ENCODE assay signal across 3 fruit fly cellular contexts in genomic region chrX:13256967-13257366, dm6.
TF ChIP-seq lines count a peak whose summit lies in the region.

No protein-coding gene starts in this region.

TF ChIP-seq in whole organism, embryonic, 481 proteins besides CTCF, POLR2A, EP300 and RAD21 (continued from another document and continues in another):
- TF ChIP-seq CG18599 (GFP tag; optimal IDR thresholded peaks at IDR 0.05; lab: Kevin White, UChicago) (peak; percentile 36), zf30C (GFP tag; optimal IDR thresholded peaks at IDR 0.05; lab: Kevin White, UChicago) (peak; percentile 24), Fer1 (GFP tag; optimal IDR thresholded peaks at IDR 0.05; lab: Kevin White, UChicago) (peak; percentile 34), Dad (GFP tag; optimal IDR thresholded peaks at IDR 0.05; lab: Kevin White, UChicago) (peak; percentile 22), lab (GFP tag; optimal IDR thresholded peaks at IDR 0.05; lab: Kevin White, UChicago) (peak; percentile 61), Gsc (GFP tag; IDR thresholded peaks at IDR 0.05; lab: Robert Waterston, UW) (no peak), BEAF-32 (GFP tag; optimal IDR thresholded peaks at IDR 0.05; lab: Kevin White, UChicago) (no peak), Oli (tag; optimal IDR thresholded peaks at IDR 0.05; lab: Kevin White, UChicago) (no peak), org-1 (GFP tag; optimal IDR thresholded peaks at IDR 0.05; lab: Kevin White, UChicago) (no peak), CG12391 (tag; optimal IDR thresholded peaks at IDR 0.05; lab: Kevin White, UChicago) (peak; percentile 22), odd (GFP tag; optimal IDR thresholded peaks at IDR 0.05; lab: Kevin White, UChicago) (peak; percentile 3), gfzf (GFP tag; optimal IDR thresholded peaks at IDR 0.05; lab: Kevin White, UChicago) (no peak), CG8944 (GFP tag; optimal IDR thresholded peaks at IDR 0.05; lab: Kevin White, UChicago) (no peak), CG17568 (GFP tag; optimal IDR thresholded peaks at IDR 0.05; lab: Kevin White, UChicago) (no peak), CG6765 (GFP tag; optimal IDR thresholded peaks at IDR 0.05; lab: Kevin White, UChicago) (peak; percentile 14), CG10321 (GFP tag; IDR thresholded peaks at IDR 0.05; lab: Robert Waterston, UW) (0 out of 2 replicates have a peak, but pooled peaks have one; percentile 9), CG7271 (tag; optimal IDR thresholded peaks at IDR 0.05; lab: Kevin White, UChicago) (no peak), cg (GFP tag; optimal IDR thresholded peaks at IDR 0.05; lab: Kevin White, UChicago) (peak; percentile 21), CG11456 (GFP tag; IDR thresholded peaks at IDR 0.05; lab: Robert Waterston, UW) (no peak), inv (GFP tag; IDR thresholded peaks at IDR 0.05; lab: Robert Waterston, UW; ENCODE audit: partially characterized antibody) (no peak), CG9437 (GFP tag; optimal IDR thresholded peaks at IDR 0.05; lab: Kevin White, UChicago) (peak; percentile 63), Pdp1 (GFP tag; optimal IDR thresholded peaks at IDR 0.05; lab: Kevin White, UChicago) (peak in 1 of 2 experiments; percentile 98), Atf3 (GFP tag; optimal IDR thresholded peaks at IDR 0.05; lab: Kevin White, UChicago) (no peak), CG9817 (tag; optimal IDR thresholded peaks at IDR 0.05; lab: Kevin White, UChicago) (peak; percentile 1), CG2199 (GFP tag; IDR thresholded peaks at IDR 0.05; lab: Robert Waterston, UW) (peak; percentile 97), gt (GFP tag; IDR thresholded peaks at IDR 0.05; lab: Robert Waterston, UW) (no peak), CG31365 (tag; optimal IDR thresholded peaks at IDR 0.05; lab: Kevin White, UChicago) (peak; percentile 99), D19B (GFP tag; optimal IDR thresholded peaks at IDR 0.05; lab: Kevin White, UChicago) (no peak), HmgD (GFP tag; optimal IDR thresholded peaks at IDR 0.05; lab: Kevin White, UChicago) (no peak), CG1792 (GFP tag; optimal IDR thresholded peaks at IDR 0.05; lab: Kevin White, UChicago) (peak; percentile 11), CG34376 (GFP tag; optimal IDR thresholded peaks at IDR 0.05; lab: Kevin White, UChicago) (peak; percentile 16), dmrt99B (tag; optimal IDR thresholded peaks at IDR 0.05; lab: Kevin White, UChicago) (no peak), CG12071 (GFP tag; optimal IDR thresholded peaks at IDR 0.05; lab: Kevin White, UChicago) (peak; percentile 37), dan (GFP tag; IDR thresholded peaks at IDR 0.05; lab: Robert Waterston, UW) (no peak), CG5180 (GFP tag; optimal IDR thresholded peaks at IDR 0.05; lab: Kevin White, UChicago) (peak; percentile 100), esg (GFP tag; conservative IDR thresholded peaks at IDR 0.05; lab: Robert Waterston, UW) (no peak), CG14050 (GFP tag; IDR thresholded peaks at IDR 0.05; lab: Robert Waterston, UW) (no peak), CG11504 (tag; optimal IDR thresholded peaks at IDR 0.05; lab: Kevin White, UChicago) (peak; percentile 32), CG31224 (GFP tag; IDR thresholded peaks at IDR 0.05; lab: Robert Waterston, UW) (no peak), D19A (tag; optimal IDR thresholded peaks at IDR 0.05; lab: Kevin White, UChicago) (peak; percentile 20), CG17359 (tag; optimal IDR thresholded peaks at IDR 0.05; lab: Kevin White, UChicago) (peak; percentile 26), E2f1 (GFP tag; IDR thresholded peaks at IDR 0.05; lab: Robert Waterston, UW) (no peak), CG9932 (GFP tag; IDR thresholded peaks at IDR 0.05; lab: Robert Waterston, UW) (no peak), CG9215 (GFP tag; IDR thresholded peaks at IDR 0.05; lab: Robert Waterston, UW) (no peak), Mes4 (GFP tag; optimal IDR thresholded peaks at IDR 0.05; lab: Kevin White, UChicago) (no peak)

TF ChIP-seq in whole organism, prepupa, 60 proteins besides CTCF, POLR2A, EP300 and RAD21 (continued from another document):
- TF ChIP-seq CG8119 (GFP tag; IDR thresholded peaks at IDR 0.05; lab: Robert Waterston, UW) (no peak), CG10669 (GFP tag; optimal IDR thresholded peaks at IDR 0.05; lab: Kevin White, UChicago) (no peak), esn (GFP tag; optimal IDR thresholded peaks at IDR 0.05; lab: Kevin White, UChicago) (no peak), CG3919 (GFP tag; optimal IDR thresholded peaks at IDR 0.05; lab: Kevin White, UChicago) (no peak), CG6808 (GFP tag; optimal IDR thresholded peaks at IDR 0.05; lab: Kevin White, UChicago) (no peak), fkh (GFP tag; optimal IDR thresholded peaks at IDR 0.05; lab: Kevin White, UChicago) (peak; percentile 60), cyc (GFP tag; optimal IDR thresholded peaks at IDR 0.05; lab: Kevin White, UChicago) (no peak), spab (GFP tag; optimal IDR thresholded peaks at IDR 0.05; lab: Kevin White, UChicago) (no peak), Blimp-1 (GFP tag; optimal IDR thresholded peaks at IDR 0.05; lab: Kevin White, UChicago) (no peak), Hr4 (GFP tag; optimal IDR thresholded peaks at IDR 0.05; lab: Kevin White, UChicago) (no peak), Ets21C (GFP tag; optimal IDR thresholded peaks at IDR 0.05; lab: Kevin White, UChicago) (no peak), acj6 (GFP tag; optimal IDR thresholded peaks at IDR 0.05; lab: Kevin White, UChicago) (no peak), achi (GFP tag; optimal IDR thresholded peaks at IDR 0.05; lab: Kevin White, UChicago) (no peak), CG6163 (GFP tag; IDR thresholded peaks at IDR 0.05; lab: Robert Waterston, UW) (peak; percentile 12; the same call in 1 of the 3 replicates), CG34406 (GFP tag; optimal IDR thresholded peaks at IDR 0.05; lab: Kevin White, UChicago) (no peak), OdsH (GFP tag; optimal IDR thresholded peaks at IDR 0.05; lab: Kevin White, UChicago) (no peak), Lpt (GFP tag; optimal IDR thresholded peaks at IDR 0.05; lab: Kevin White, UChicago) (no peak), vri (GFP tag; optimal IDR thresholded peaks at IDR 0.05; lab: Kevin White, UChicago) (peak; percentile 84), Ets96B (tag; optimal IDR thresholded peaks at IDR 0.05; lab: Kevin White, UChicago) (no peak), salr (GFP tag; optimal IDR thresholded peaks at IDR 0.05; lab: Kevin White, UChicago) (no peak), pdm3 (GFP tag; optimal IDR thresholded peaks at IDR 0.05; lab: Kevin White, UChicago) (no peak), eg (GFP tag; IDR thresholded peaks at IDR 0.05; lab: Robert Waterston, UW) (0 out of 3 replicates have a peak, but pooled peaks have one; percentile 7), CG31627 (GFP tag; optimal IDR thresholded peaks at IDR 0.05; lab: Kevin White, UChicago) (no peak), Hr39 (GFP tag; optimal IDR thresholded peaks at IDR 0.05; lab: Kevin White, UChicago) (no peak), Sox15 (GFP tag; optimal IDR thresholded peaks at IDR 0.05; lab: Kevin White, UChicago) (no peak), CG3032 (tag; optimal IDR thresholded peaks at IDR 0.05; lab: Kevin White, UChicago) (peak; percentile 11), Smox (GFP tag; optimal IDR thresholded peaks at IDR 0.05; lab: Kevin White, UChicago) (no peak), Met (GFP tag; optimal IDR thresholded peaks at IDR 0.05; lab: Kevin White, UChicago) (no peak), CG11762 (GFP tag; optimal IDR thresholded peaks at IDR 0.05; lab: Kevin White, UChicago; ENCODE audit: insufficient read depth) (no peak), Sox14 (GFP tag; optimal IDR thresholded peaks at IDR 0.05; lab: Kevin White, UChicago) (peak; percentile 84)

TF ChIP-seq in whole organism, wandering third instar larva, 38 proteins besides CTCF, POLR2A, EP300 and RAD21 (continued from another document):
- TF ChIP-seq Hr83 (GFP tag; optimal IDR thresholded peaks at IDR 0.05; lab: Kevin White, UChicago; ENCODE audit: poor library complexity, severe bottlenecking) (no peak), Jra (GFP tag; optimal IDR thresholded peaks at IDR 0.05; lab: Kevin White, UChicago) (no peak), br (GFP tag; optimal IDR thresholded peaks at IDR 0.05; lab: Kevin White, UChicago) (no peak), Myc (optimal IDR thresholded peaks at IDR 0.05; lab: Kevin White, UChicago) (no peak), dl (GFP tag; optimal IDR thresholded peaks at IDR 0.05; lab: Kevin White, UChicago; ENCODE audit: insufficient read depth in 1 of 2, partially characterized antibody in 2 of 2) (peak in 1 of 2 experiments; percentile 0), brk (GFP tag; optimal IDR thresholded peaks at IDR 0.05; lab: Kevin White, UChicago) (peak; percentile 18), Dfd (GFP tag; optimal IDR thresholded peaks at IDR 0.05; lab: Kevin White, UChicago) (no peak)
